Fruit fly (Drosophila melanogaster) whole organism, larva: ENCODE measurements around the gene CG5112.

ENCODE experiments used
- noc ChIP-seq: fragments of 200-800 bp; sonication (Bioruptor generic); optimal IDR thresholded peaks from 3 replicates; lab custom pipeline; 2019; ENCODE audit warnings: missing biosample characterization, mild to moderate bottlenecking, missing genetic modification characterization, moderate library complexity

The CG5112 gene

DNA sequence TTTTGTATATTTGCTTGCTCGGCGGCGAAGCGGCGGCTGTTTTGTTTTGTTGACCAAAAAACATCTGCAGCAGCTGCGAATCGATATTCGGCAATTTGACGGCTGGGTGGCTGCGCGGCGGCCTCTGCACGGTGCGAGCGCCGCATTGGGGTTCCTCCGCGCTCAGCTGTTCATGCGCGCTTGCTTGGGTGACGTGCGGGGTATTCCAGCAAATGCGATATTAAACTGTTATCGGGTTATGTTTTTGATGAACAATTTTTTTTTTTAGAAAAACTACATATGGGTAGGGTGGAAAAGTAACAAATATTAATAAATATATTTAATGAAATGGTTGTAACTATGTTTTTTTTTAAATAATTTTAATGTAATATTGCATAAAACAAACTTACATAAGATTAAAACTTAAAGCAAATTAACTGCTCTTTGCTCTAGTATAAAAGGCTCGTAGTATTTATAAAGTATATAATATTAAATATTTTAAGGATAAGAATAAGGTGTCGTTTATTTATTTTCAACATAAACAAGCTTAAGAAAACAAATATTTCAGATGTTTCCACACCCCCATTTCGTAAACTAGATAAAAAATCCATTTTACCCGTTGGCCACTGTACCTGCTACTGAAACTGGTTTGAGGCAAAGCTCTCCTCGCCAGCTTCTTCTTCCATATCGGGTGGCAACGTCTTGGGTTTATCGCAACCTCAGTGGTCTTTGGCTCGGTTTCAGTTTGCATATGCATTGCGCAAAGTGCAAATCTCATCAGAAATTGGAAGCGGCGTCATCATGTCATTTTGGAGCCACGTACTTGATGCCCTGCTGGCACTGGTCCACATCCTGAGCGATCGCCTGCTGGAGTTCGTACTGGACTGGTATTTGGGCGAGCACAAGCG, at the start of gene CG5112, which contains the start of gene Gnpat:
CG5112 (plus strand) TSS at position 683 of the 887 bp plus-strand sequence.
Gnpat (minus strand) TSS at position 159 of the 887 bp plus-strand sequence.
- TF ChIP-seq noc = no peak

- TF ChIP-seq noc = no peak
Measured at dm6 chr3R:25445546-25446400, 45.5 kb upstream of the CG5112 start.

DNA sequence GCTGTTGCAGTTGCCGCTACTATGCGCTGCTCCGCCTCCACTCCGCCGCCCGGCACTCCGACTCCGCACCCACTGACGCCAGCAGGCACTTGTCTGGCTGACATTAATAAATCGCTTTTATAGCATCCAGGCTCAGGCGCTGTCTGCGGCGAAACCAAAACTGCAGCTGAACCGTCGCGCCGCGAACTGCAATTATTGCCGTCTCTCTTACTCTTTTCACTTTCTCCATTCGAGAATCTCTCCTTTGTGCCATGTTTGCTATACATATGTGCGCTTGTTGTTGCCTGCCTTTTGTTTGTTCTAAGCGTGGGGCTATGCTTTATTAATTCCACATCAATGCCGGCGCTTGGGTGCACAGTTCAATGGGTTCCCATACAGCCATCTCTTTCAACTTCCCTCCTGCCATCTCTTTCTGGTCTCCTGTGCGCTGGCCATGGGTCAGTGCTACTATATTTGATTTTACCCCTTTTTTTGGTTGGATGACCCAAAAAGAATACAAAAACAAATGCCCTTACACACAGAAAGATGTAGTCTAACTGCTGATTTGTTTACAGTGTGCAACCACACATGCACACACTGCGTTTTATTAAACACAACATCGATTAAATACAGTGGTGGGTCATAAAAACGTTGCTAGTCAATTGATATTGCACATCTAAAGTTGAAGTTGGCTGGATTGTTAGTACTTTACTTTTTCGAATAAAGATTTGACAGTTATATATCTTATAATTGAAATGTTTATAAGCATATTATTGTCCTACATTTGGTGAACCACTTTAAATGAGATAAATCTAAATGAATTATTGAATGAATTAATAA, 44.6 kb upstream of the CG5112 start:
- TF ChIP-seq noc = no peak

dm6 chr3R:25447451-25447850, 43.8 kb upstream of the CG5112 start:
- TF ChIP-seq noc = no peak

DNA sequence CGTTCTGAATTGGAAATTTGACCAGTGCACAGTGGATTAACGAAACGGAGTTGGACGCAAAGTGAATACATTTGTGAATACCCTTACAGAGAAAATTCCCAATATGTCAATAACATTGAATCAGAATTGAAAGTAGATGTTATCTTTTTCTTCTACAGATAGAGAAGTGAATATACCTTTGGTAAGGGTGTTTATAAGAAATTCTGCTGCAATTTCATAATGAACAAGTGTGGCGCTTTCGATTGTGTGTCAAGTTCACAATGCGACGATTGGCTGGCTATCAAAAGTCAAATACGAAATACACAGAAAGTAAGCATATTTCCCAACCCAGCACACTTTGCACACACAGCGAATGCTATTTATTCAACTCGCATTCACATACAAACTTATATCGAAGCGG, 42.9 kb upstream of the CG5112 start:
- TF ChIP-seq noc = no peak

DNA sequence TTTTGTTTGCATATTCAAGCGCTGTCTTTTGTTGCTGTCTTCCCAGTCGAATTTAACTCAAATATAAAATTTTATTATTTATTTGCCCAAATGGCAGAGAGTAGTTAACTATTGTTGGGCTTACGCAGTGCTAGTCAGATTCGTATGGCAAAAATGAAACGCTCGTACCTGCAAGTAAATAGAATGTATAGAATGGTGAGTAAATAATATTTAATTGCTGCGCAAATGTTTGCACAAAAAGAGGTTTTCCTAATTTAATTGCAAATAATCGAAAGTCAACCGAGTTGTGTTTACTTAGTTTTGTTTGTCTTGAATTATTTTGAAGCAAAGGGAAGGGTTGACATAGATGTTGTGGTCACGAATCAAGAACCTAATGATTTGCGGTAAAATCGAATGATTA, 42.5 kb upstream of the CG5112 start:
- peak; percentile 64 for TF ChIP-seq noc

- TF ChIP-seq noc = no peak
Measured at dm6 chr3R:25451832-25452231, 39.4 kb upstream of the CG5112 start.

DNA sequence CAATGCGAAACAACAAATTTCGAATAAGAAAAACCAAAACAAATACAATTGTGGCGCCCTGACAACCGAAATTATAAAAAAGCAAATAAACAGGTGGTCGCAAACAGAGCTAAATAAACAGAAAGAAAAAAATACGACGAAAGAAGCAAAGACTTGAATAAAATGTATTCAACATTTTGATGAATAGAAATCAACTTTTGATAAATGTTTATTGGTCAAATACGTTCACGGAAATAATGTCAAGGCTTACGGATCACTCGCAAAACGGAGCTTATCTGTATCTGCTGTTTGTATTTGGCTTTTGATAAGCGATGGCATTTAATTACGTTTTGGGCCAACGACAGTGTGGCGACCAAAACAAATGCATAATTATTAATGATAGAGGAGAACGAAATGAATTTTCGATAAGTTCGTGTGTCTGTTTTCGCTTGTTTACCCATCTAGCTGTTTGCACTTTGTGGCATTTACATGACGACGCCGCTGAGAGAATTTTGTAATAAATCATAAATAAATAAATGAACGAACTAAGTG, 38.0 kb upstream of the CG5112 start:
- TF ChIP-seq noc = peak; percentile 60

DNA sequence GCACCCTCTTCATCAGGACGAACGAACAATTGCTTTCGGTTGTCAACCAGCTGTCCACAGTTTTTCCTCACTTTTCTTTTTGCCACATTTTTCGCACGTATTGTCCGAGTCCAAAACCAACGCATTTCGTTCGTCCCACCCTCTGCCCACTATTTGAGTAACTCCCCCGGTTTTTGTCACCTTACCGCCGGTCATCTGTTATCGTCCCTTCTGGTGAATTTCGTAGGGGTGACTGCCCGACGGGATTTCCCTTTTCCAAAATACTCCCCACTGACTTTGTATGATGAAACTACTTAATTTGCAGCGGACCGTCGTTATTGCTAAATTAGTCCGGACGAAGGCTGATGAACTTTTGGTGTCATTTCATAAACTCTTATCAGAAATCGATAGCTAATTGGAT, 34.2 kb upstream of the CG5112 start:
- TF ChIP-seq noc = no peak

DNA sequence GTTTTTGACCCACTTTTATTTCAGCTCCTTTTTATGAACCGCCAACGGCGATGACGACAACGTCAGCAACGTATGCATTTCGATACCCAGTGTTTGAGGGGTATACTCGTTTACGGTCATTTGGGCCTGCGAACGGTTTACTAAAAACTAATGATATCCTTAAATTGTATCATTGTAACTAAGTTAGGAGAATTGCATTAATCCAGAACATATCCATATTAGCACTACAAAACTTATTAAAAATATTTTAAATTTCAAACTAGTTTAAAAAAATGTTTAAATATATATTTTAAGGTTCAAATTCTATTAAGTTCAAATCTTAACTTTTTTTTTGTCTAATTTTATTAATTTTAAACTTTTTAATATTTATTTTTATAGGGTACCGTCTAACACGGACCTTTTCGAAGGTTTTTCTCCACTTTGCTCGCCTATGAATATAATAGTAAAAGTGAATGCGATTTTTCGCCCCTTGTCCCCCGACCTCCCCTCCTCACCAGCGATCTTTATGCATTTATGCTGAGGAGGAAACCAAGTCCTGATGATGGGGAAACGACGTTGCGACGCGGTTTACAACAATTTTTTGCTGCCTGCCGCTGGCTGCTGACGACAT, 32.0 kb upstream of the CG5112 start:
- TF ChIP-seq noc = no peak

DNA sequence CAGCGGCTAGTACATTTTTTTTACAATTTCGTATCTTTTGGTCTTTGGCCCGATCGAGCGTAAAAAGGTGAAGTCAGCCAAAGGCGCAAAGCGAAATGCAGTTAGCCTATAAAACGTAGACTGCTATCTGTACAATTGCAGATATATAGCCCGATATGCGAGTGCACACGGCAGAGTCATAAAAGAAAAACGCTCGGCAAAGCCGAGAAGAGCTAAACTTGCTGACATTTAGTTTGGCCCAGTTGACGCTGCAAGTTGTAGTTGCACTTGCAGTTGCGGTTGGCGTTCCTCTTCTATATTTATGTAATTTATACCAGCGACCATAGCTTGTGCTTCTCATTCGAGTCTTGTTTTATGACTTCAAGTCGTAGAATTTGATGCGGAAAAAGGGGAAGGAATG, 30.6 kb upstream of the CG5112 start:
- no peak for TF ChIP-seq noc

dm6 chr3R:25461666-25462065, 29.6 kb upstream of the CG5112 start:
- no peak for TF ChIP-seq noc

DNA sequence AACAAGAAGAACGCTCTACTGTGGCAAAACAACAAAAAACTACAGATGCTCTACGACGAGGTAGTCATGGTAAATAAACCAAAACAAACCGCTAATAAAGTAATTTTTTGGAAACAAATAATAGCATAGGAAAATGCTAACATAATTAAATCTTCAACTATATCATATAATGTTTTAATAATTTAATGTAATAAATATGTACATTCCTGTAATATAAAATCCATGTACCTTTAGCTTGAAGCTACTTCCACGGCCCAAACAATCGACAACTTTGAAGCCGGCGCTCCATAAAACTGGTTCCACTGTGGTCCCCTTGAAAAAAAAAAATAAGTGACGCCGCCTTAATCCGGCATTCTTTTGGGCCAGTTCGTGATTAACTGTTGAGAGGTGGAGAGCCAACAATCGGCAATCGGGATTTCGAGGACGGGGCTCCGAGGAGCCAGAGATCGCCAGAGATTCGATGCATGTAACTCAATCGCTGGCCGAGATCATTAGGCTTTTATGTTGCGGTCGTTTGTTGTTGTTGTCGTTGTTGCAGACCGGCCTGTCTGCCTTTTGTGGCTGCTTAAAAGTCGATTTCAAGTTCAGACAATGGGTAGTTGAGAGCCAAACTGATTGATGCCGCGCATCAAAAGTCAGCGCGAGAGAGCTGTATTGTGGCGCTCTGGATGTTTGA, 28.5 kb upstream of the CG5112 start:
- TF ChIP-seq noc = peak; percentile 61

DNA sequence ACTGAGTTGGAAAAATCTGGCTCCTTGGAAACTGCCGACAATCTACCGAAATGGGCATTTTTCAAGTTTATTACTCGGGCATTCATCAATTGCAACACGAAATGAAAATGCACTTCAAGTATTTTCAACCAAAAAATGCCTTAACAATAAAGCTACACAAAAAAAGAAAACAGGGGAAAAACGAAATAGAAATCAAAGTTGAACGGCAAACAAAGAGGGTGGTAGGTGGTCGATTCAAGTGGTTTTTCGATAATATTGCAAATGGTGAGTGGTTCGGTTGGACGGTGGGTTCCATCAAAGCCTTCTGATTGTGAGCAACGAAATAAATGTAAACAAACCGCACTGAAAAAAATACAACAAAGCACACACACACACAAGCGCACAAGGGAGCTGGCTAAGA, 25.1 kb upstream of the CG5112 start:
- TF ChIP-seq noc = no peak
